Fruit fly (Drosophila melanogaster): Measurements from ENCODE around the gene CG12071.

Gene CG12071

dm6 chr3R:30870317-30870878 lies 10.4 kb downstream of the CG12071 start (continued):
- no peak for TF ChIP-seq BEAF-32 (GFP tag; optimal IDR thresholded peaks at IDR 0.05)
- TF ChIP-seq CG11723 (GFP tag; optimal IDR thresholded peaks at IDR 0.05) = no peak
- no peak for TF ChIP-seq scrt (GFP tag; optimal IDR thresholded peaks at IDR 0.05)
- no peak for TF ChIP-seq emc (GFP tag; optimal IDR thresholded peaks at IDR 0.05)
- no peak for TF ChIP-seq dmrt99B (tag; optimal IDR thresholded peaks at IDR 0.05)
- TF ChIP-seq CG12659 (GFP tag; optimal IDR thresholded peaks at IDR 0.05) = no peak
- TF ChIP-seq ERR (GFP tag; optimal IDR thresholded peaks at IDR 0.05) = no peak
- no peak for TF ChIP-seq Asciz (GFP tag; optimal IDR thresholded peaks at IDR 0.05)
- TF ChIP-seq oc (tag; optimal IDR thresholded peaks at IDR 0.05) = peak; percentile 17
- TF ChIP-seq CG12744 (GFP tag; optimal IDR thresholded peaks at IDR 0.05) = no peak
- peak; percentile 20; the same call in 1 of the 2 replicates for TF ChIP-seq vvl (GFP tag; IDR thresholded peaks at IDR 0.05)
- TF ChIP-seq sc (optimal IDR thresholded peaks at IDR 0.05) = no peak
- no peak for TF ChIP-seq sc (GFP tag; optimal IDR thresholded peaks at IDR 0.05)
- no peak for TF ChIP-seq Ssrp (tag; optimal IDR thresholded peaks at IDR 0.05)
- no peak for TF ChIP-seq C15 (GFP tag; IDR thresholded peaks at IDR 0.05)
- no peak for TF ChIP-seq CG16813 (GFP tag; IDR thresholded peaks at IDR 0.05; ENCODE audit: partially characterized antibody)
- peak; percentile 19; the same call in 1 of the 2 replicates for TF ChIP-seq CG13287 (GFP tag; IDR thresholded peaks at IDR 0.05; ENCODE audit: partially characterized antibody)
- TF ChIP-seq luna (GFP tag; optimal IDR thresholded peaks at IDR 0.05) = no peak
- no peak for TF ChIP-seq YL-1 (GFP tag; optimal IDR thresholded peaks at IDR 0.05)
- no peak for TF ChIP-seq otp (GFP tag; IDR thresholded peaks at IDR 0.05)
- no peak for TF ChIP-seq Awh (GFP tag; IDR thresholded peaks at IDR 0.05)
- no peak for TF ChIP-seq ftz-f1 (GFP tag; optimal IDR thresholded peaks at IDR 0.05)
- no peak for TF ChIP-seq nerfin-2 (GFP tag; IDR thresholded peaks at IDR 0.05; ENCODE audit: partially characterized antibody)
- TF ChIP-seq CG1233 (GFP tag; optimal IDR thresholded peaks at IDR 0.05) = no peak
- TF ChIP-seq CG9215 (GFP tag; IDR thresholded peaks at IDR 0.05) = no peak
- no peak for TF ChIP-seq lov (optimal IDR thresholded peaks at IDR 0.05)
- TF ChIP-seq lov (GFP tag; IDR thresholded peaks at IDR 0.05) = no peak
- no peak for TF ChIP-seq CG4854 (GFP tag; optimal IDR thresholded peaks at IDR 0.05)
- TF ChIP-seq peb (GFP tag; IDR thresholded peaks at IDR 0.05) = no peak
- TF ChIP-seq dimm (GFP tag; IDR thresholded peaks at IDR 0.05) = no peak
- TF ChIP-seq nmo (GFP tag; optimal IDR thresholded peaks at IDR 0.05) = peak; percentile 24
- TF ChIP-seq CG31441 (GFP tag; IDR thresholded peaks at IDR 0.05) = no peak
- TF ChIP-seq HmgD (GFP tag; optimal IDR thresholded peaks at IDR 0.05) = no peak
- TF ChIP-seq sisA (GFP tag; IDR thresholded peaks at IDR 0.05) = no peak
- TF ChIP-seq ab (GFP tag; optimal IDR thresholded peaks at IDR 0.05) = no peak
- no peak for TF ChIP-seq ATbp (GFP tag; optimal IDR thresholded peaks at IDR 0.05)
- peak; percentile 60 for TF ChIP-seq CG8290 (GFP tag; optimal IDR thresholded peaks at IDR 0.05)
- peak in 1 of 2 experiments; percentile 29 for TF ChIP-seq CG8290 (tag; optimal IDR thresholded peaks at IDR 0.05)
- no peak for TF ChIP-seq kay (GFP tag; optimal IDR thresholded peaks at IDR 0.05)
- peak; percentile 94 for TF ChIP-seq CTCF (GFP tag; optimal IDR thresholded peaks at IDR 0.05)
- TF ChIP-seq sna (GFP tag; IDR thresholded peaks at IDR 0.05; ENCODE audit: partially characterized antibody) = no peak
- TF ChIP-seq CG32772 (GFP tag; IDR thresholded peaks at IDR 0.05) = no peak
- TF ChIP-seq Dfd (GFP tag; optimal IDR thresholded peaks at IDR 0.05) = no peak
- no peak for TF ChIP-seq br (optimal IDR thresholded peaks at IDR 0.05)
- TF ChIP-seq odd (GFP tag; optimal IDR thresholded peaks at IDR 0.05) = no peak
- no peak for TF ChIP-seq tin (GFP tag; optimal IDR thresholded peaks at IDR 0.05)
- TF ChIP-seq stwl (tag; optimal IDR thresholded peaks at IDR 0.05) = peak; percentile 53
- TF ChIP-seq CG8089 (GFP tag; optimal IDR thresholded peaks at IDR 0.05) = no peak
- TF ChIP-seq CG6272 (GFP tag; IDR thresholded peaks at IDR 0.05) = peak; percentile 35; the same call in 1 of the 2 replicates
- TF ChIP-seq CG10147 (GFP tag; optimal IDR thresholded peaks at IDR 0.05) = no peak
- TF ChIP-seq ase (GFP tag; IDR thresholded peaks at IDR 0.05) = no peak
- TF ChIP-seq CG6854 (GFP tag; optimal IDR thresholded peaks at IDR 0.05) = no peak
- TF ChIP-seq cad (GFP tag; optimal IDR thresholded peaks at IDR 0.05) = no peak
